Fruit fly (Drosophila melanogaster): Measurements from ENCODE around the gene CG15368.

dm6 chrX:9255964-9256520, 40.5 kb downstream of the CG15368 start, which contains the start of gene ric8a:
- TF ChIP-seq psq (optimal IDR thresholded peaks at IDR 0.05) (no peak), ttk (optimal IDR thresholded peaks at IDR 0.05) (no peak), h (optimal IDR thresholded peaks at IDR 0.05) (no peak)
